Worm (Caenorhabditis elegans) whole organism, L3 larva: Measurements from ENCODE around the gene C49A9.3.

ENCODE experiments used
- R02D3.7 ChIP-seq: fragments of 150-350 bp; optimal IDR thresholded peaks from 2 replicates; lab custom pipeline; 2014; ENCODE audit warnings: missing biosample characterization, missing genetic modification characterization
- aly-2 ChIP-seq: fragments of 150-350 bp; optimal IDR thresholded peaks from 2 replicates; lab custom pipeline; 2014; ENCODE audit warnings: missing biosample characterization, missing genetic modification characterization
- ama-1 ChIP-seq: fragments of 150-350 bp; optimal IDR thresholded peaks from 2 replicates; lab custom pipeline; 2018
- ceh-16 ChIP-seq: sonication (generic microtip); optimal IDR thresholded peaks from 2 replicates; lab custom pipeline; 2017; ENCODE audit warnings: missing biosample characterization, missing genetic modification characterization
- ceh-28 ChIP-seq: fragments of 150-350 bp; optimal IDR thresholded peaks from 2 replicates; lab custom pipeline; 2014; ENCODE audit warnings: missing biosample characterization, missing genetic modification reagents, missing genetic modification characterization
- daf-12 ChIP-seq: fragments of 150-350 bp; optimal IDR thresholded peaks from 2 replicates; lab custom pipeline; 2014; ENCODE audit warnings: missing biosample characterization, missing genetic modification reagents, missing genetic modification characterization
- egl-27 ChIP-seq: sonication (generic microtip); optimal IDR thresholded peaks from 4 replicates; lab custom pipeline; 2017; ENCODE audit warnings: missing biosample characterization, missing genetic modification reagents, missing genetic modification characterization
- eor-1 ChIP-seq, 2 experiments: fragments of 150-350 bp; optimal IDR thresholded peaks; 2 replicates each; lab custom pipeline; 2014 to 2018; ENCODE audit warnings: missing biosample characterization in 2 of 2, missing genetic modification characterization in 2 of 2
- fkh-10 ChIP-seq: sonication (generic microtip); optimal IDR thresholded peaks from 2 replicates; lab custom pipeline; 2017; ENCODE audit warnings: missing biosample characterization, missing genetic modification reagents, missing genetic modification characterization
- hmg-11 ChIP-seq: sonication (generic microtip); optimal IDR thresholded peaks from 2 replicates; lab custom pipeline; 2016; ENCODE audit warnings: missing genetic modification characterization, missing compliant biosample characterization
- lin-15B ChIP-seq: fragments of 150-350 bp; optimal IDR thresholded peaks from 2 replicates; lab custom pipeline; 2014; ENCODE audit warnings: missing biosample characterization, missing genetic modification characterization
- mdl-1 ChIP-seq: fragments of 150-350 bp; optimal IDR thresholded peaks from 2 replicates; lab custom pipeline; 2014; ENCODE audit warnings: missing biosample characterization, missing genetic modification characterization
- nfya-1 ChIP-seq: sonication (generic microtip); optimal IDR thresholded peaks from 2 replicates; lab custom pipeline; 2017; ENCODE audit warnings: missing genetic modification characterization, mild to moderate bottlenecking, missing compliant biosample characterization, antibody characterized with exemption, moderate library complexity; ENCODE audit not compliant: insufficient read depth
- nhr-11 ChIP-seq: fragments of 150-350 bp; optimal IDR thresholded peaks from 2 replicates; lab custom pipeline; 2014; ENCODE audit warnings: missing biosample characterization, missing genetic modification characterization
- nhr-12 ChIP-seq: fragments of 150-350 bp; optimal IDR thresholded peaks from 2 replicates; lab custom pipeline; 2014; ENCODE audit warnings: missing biosample characterization, missing genetic modification characterization
- nhr-23 ChIP-seq: fragments of 150-350 bp; optimal IDR thresholded peaks from 2 replicates; lab custom pipeline; 2014; ENCODE audit warnings: missing biosample characterization, missing genetic modification reagents, missing genetic modification characterization
- nhr-25 ChIP-seq: sonication (generic microtip); optimal IDR thresholded peaks from 2 replicates; lab custom pipeline; 2017; ENCODE audit warnings: missing biosample characterization, missing genetic modification characterization
- nhr-67 ChIP-seq: fragments of 150-350 bp; optimal IDR thresholded peaks from 2 replicates; lab custom pipeline; 2014; ENCODE audit warnings: missing biosample characterization, missing genetic modification characterization
- nhr-76 ChIP-seq: fragments of 150-350 bp; sonication (generic microtip); optimal IDR thresholded peaks from 5 replicates; lab custom pipeline; 2014; ENCODE audit warnings: missing biosample characterization, missing genetic modification characterization
- nhr-77 ChIP-seq: fragments of 150-350 bp; optimal IDR thresholded peaks from 2 replicates; lab custom pipeline; 2014; ENCODE audit warnings: missing biosample characterization, missing genetic modification characterization
- pqm-1 ChIP-seq: fragments of 150-350 bp; optimal IDR thresholded peaks from 2 replicates; lab custom pipeline; 2017; ENCODE audit warnings: missing biosample characterization, missing genetic modification characterization, inconsistent platforms
- sea-2 ChIP-seq: fragments of 150-350 bp; sonication (generic microtip); optimal IDR thresholded peaks from 4 replicates; lab custom pipeline; 2014; ENCODE audit warnings: missing biosample characterization, missing genetic modification reagents, missing genetic modification characterization
- skn-1 ChIP-seq: fragments of 150-350 bp; optimal IDR thresholded peaks from 2 replicates; lab custom pipeline; 2014; ENCODE audit warnings: missing biosample characterization, missing genetic modification characterization
- snpc-4 ChIP-seq: fragments of 150-350 bp; optimal IDR thresholded peaks from 2 replicates; lab custom pipeline; 2014; ENCODE audit warnings: missing biosample characterization, missing genetic modification characterization
- unc-62 ChIP-seq: fragments of 150-350 bp; sonication (generic microtip); optimal IDR thresholded peaks from 4 replicates; lab custom pipeline; 2014; ENCODE audit warnings: missing biosample characterization, missing genetic modification reagents, missing genetic modification characterization
- ztf-11 ChIP-seq: fragments of 150-350 bp; optimal IDR thresholded peaks from 2 replicates; lab custom pipeline; 2014; ENCODE audit warnings: missing biosample characterization, missing genetic modification characterization
- ztf-4 ChIP-seq: fragments of 150-350 bp; optimal IDR thresholded peaks from 2 replicates; lab custom pipeline; 2014; ENCODE audit warnings: missing biosample characterization, missing genetic modification characterization

The C49A9.3 gene

ce11 chrIV:6266499-6266898, 44.6 kb downstream of the C49A9.3 start, which contains the start of gene srv-29:
Gene srv-29 (minus strand): TSS chrIV:6266599.
- no peak for TF ChIP-seq fkh-10 (GFP tag; lab: Kevin White, UChicago)
- no peak for TF ChIP-seq nfya-1 (tag; lab: Kevin White, UChicago)
- no peak for TF ChIP-seq ztf-11 (tag; lab: Kevin White, UChicago)
- TF ChIP-seq ama-1: no peak
- TF ChIP-seq nhr-12 (tag; lab: Kevin White, UChicago): no peak
- TF ChIP-seq nhr-23 (tag; lab: Kevin White, UChicago): no peak
- TF ChIP-seq eor-1 (tag; optimal IDR thresholded peaks at IDR 0.05; lab: Kevin White, UChicago): no peak
- no peak for TF ChIP-seq pqm-1 (tag; lab: Kevin White, UChicago)
- no peak for TF ChIP-seq nhr-67 (tag; lab: Kevin White, UChicago)
- no peak for TF ChIP-seq ceh-28 (tag; lab: Kevin White, UChicago)
- no peak for TF ChIP-seq daf-12
- TF ChIP-seq nhr-11: no peak
- TF ChIP-seq aly-2 (tag; lab: Kevin White, UChicago): no peak
- no peak for TF ChIP-seq mdl-1 (tag; lab: Kevin White, UChicago)
- TF ChIP-seq skn-1: no peak

ce11 chrIV:6269346-6269745, 47.5 kb downstream of the C49A9.3 start, which contains the start of gene srv-30:
Gene srv-30 (minus strand): TSS chrIV:6269446.
- TF ChIP-seq lin-15B (tag; lab: Kevin White, UChicago) (no peak), ztf-4 (no peak), ama-1 (no peak), nhr-77 (no peak), ceh-16 (no peak), daf-12 (no peak), nhr-67 (tag; lab: Kevin White, UChicago) (no peak), nhr-25 (tag; lab: Kevin White, UChicago) (no peak)

- TF ChIP-seq hmg-11 (tag; lab: Kevin White, UChicago) (no peak), egl-27 (no peak), nhr-23 (tag; lab: Kevin White, UChicago) (no peak), sea-2 (GFP tag; lab: Kevin White, UChicago) (no peak), unc-62 (no peak), nhr-67 (tag; lab: Kevin White, UChicago) (no peak), nhr-76 (no peak), snpc-4 (tag; lab: Kevin White, UChicago) (no peak), eor-1 (tag; optimal IDR thresholded peaks at IDR 0.05; lab: Kevin White, UChicago) (no peak), R02D3.7 (tag; lab: Kevin White, UChicago) (no peak), ceh-28 (tag; lab: Kevin White, UChicago) (no peak)
- TF ChIP-seq, all 47 proteins: peak for 0
Observed at ce11 chrIV:6271923-6272322, 50.0 kb downstream of the C49A9.3 start, which contains the start of gene srv-31. Gene srv-31 (minus strand): TSS chrIV:6272023.
